Worm (Caenorhabditis elegans) whole organism, L4 larva: ENCODE results near the gene C47A4.1.

ENCODE experiments used
- aly-2 ChIP-seq: sonication (generic microtip); optimal IDR thresholded peaks from 2 replicates; lab custom pipeline; 2018; ENCODE audit warnings: missing biosample characterization, missing genetic modification characterization
- hif-1 ChIP-seq, 2 experiments: sonication (generic microtip); optimal IDR thresholded peaks; 2 replicates each; lab custom pipeline; 2016 to 2017; ENCODE audit warnings: missing compliant biosample characterization in 2 of 2, missing genetic modification characterization in 2 of 2, missing genetic modification reagents in 2 of 2, missing genotype in 2 of 2, mild to moderate bottlenecking in 1 of 2
- nhr-11 ChIP-seq: fragments of 150-350 bp; optimal IDR thresholded peaks from 2 replicates; lab custom pipeline; 2014; ENCODE audit warnings: missing biosample characterization, missing genetic modification characterization
- nhr-111 ChIP-seq: fragments of 200-800 bp; sonication (Bioruptor generic); optimal IDR thresholded peaks from 2 replicates; lab custom pipeline; 2018; ENCODE audit warnings: mild to moderate bottlenecking, missing genetic modification characterization, missing compliant biosample characterization
- nhr-237 ChIP-seq: sonication (generic microtip); optimal IDR thresholded peaks from 2 replicates; lab custom pipeline; 2017; ENCODE audit warnings: missing biosample characterization, missing genetic modification characterization
- nhr-42 ChIP-seq: fragments of 200-800 bp; sonication (Bioruptor generic); IDR thresholded peaks from 2 replicates; pipeline ENCODE4 v1.3.6; 2022; ENCODE audit warnings: missing genetic modification characterization, missing compliant biosample characterization
- nhr-77 ChIP-seq: fragments of 150-350 bp; optimal IDR thresholded peaks from 2 replicates; lab custom pipeline; 2014; ENCODE audit warnings: missing biosample characterization, missing genetic modification characterization
- skn-1 ChIP-seq: fragments of 150-350 bp; optimal IDR thresholded peaks from 2 replicates; lab custom pipeline; 2014; ENCODE audit warnings: missing biosample characterization, missing genetic modification characterization

DNA sequence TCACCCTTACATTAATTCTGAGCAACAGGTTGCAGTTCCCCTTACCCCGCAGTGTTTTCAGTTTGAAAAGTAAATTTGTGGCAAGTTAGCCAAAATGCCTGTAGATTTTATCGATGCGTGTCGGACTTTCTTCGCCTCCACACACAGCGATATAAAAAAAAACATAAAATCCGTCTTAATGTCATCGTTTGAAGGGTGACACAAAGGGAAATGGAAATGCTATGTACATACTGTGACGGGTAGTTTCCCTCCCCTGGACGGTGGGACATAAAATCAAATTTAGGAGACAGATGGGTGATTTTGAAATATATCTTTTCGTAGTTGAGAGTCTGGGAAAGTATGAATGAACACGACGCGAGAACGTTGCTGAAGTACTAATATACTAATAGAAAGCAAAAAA is 23.7 kb downstream of the C47A4.1 start:
- TF ChIP-seq nhr-237 (no peak), nhr-42 (no peak), nhr-77 (no peak), hif-1 (tag; optimal IDR thresholded peaks at IDR 0.05; lab: Kevin White, UChicago) (no peak), nhr-11 (tag; lab: Kevin White, UChicago) (no peak), aly-2 (tag; lab: Kevin White, UChicago) (no peak), skn-1 (no peak), nhr-111 (GFP tag; lab: Kevin White, UChicago) (no peak)
